Worm (Caenorhabditis elegans) whole organism, L3 larva: ENCODE measurements around the gene frm-8.

ENCODE experiments used
- R02D3.7 ChIP-seq: fragments of 150-350 bp; optimal IDR thresholded peaks from 2 replicates; lab custom pipeline; 2014; ENCODE audit warnings: missing biosample characterization, missing genetic modification characterization
- ZK546.5 ChIP-seq: sonication (generic microtip); optimal IDR thresholded peaks from 2 replicates; lab custom pipeline; 2017; ENCODE audit warnings: missing biosample characterization, missing genetic modification characterization
- elt-1 ChIP-seq: fragments of 150-350 bp; optimal IDR thresholded peaks from 2 replicates; lab custom pipeline; 2014; ENCODE audit warnings: missing biosample characterization, missing genetic modification characterization
- elt-3 ChIP-seq, 3 experiments: fragments of 150-350 bp in 1 of 3; sonication (generic microtip) in 2 of 3; optimal IDR thresholded peaks; 2 replicates in 2 of 3; 4 replicates in 1 of 3; lab custom pipeline; 2014 to 2017; ENCODE audit warnings: missing biosample characterization in 3 of 3, missing genetic modification characterization in 3 of 3
- mdl-1 ChIP-seq: fragments of 150-350 bp; optimal IDR thresholded peaks from 2 replicates; lab custom pipeline; 2014; ENCODE audit warnings: missing biosample characterization, missing genetic modification characterization
- mml-1 ChIP-seq: fragments of 150-350 bp; sonication (generic microtip); optimal IDR thresholded peaks from 3 replicates; lab custom pipeline; 2014; ENCODE audit warnings: missing biosample characterization, missing genetic modification characterization
- nhr-12 ChIP-seq: fragments of 150-350 bp; optimal IDR thresholded peaks from 2 replicates; lab custom pipeline; 2014; ENCODE audit warnings: missing biosample characterization, missing genetic modification characterization
- nhr-28 ChIP-seq: fragments of 150-350 bp; optimal IDR thresholded peaks from 2 replicates; lab custom pipeline; 2014; ENCODE audit warnings: missing biosample characterization, missing genetic modification characterization
- nhr-67 ChIP-seq: fragments of 150-350 bp; optimal IDR thresholded peaks from 2 replicates; lab custom pipeline; 2014; ENCODE audit warnings: missing biosample characterization, missing genetic modification characterization
- skn-1 ChIP-seq: fragments of 150-350 bp; optimal IDR thresholded peaks from 2 replicates; lab custom pipeline; 2014; ENCODE audit warnings: missing biosample characterization, missing genetic modification characterization
- zag-1 ChIP-seq: fragments of 150-350 bp; optimal IDR thresholded peaks from 2 replicates; lab custom pipeline; 2014; ENCODE audit warnings: missing biosample characterization, missing genetic modification characterization

- no peak for TF ChIP-seq mml-1
- TF ChIP-seq elt-1 (tag; lab: Kevin White, UChicago) = no peak
- no peak for TF ChIP-seq R02D3.7 (tag; lab: Kevin White, UChicago)
- no peak for TF ChIP-seq elt-3 (tag; optimal IDR thresholded peaks at IDR 0.05; lab: Kevin White, UChicago)
- no peak for TF ChIP-seq mdl-1 (tag; lab: Kevin White, UChicago)
- no peak for TF ChIP-seq ZK546.5
- TF ChIP-seq zag-1 = no peak
- TF ChIP-seq nhr-28 (tag; lab: Kevin White, UChicago) = no peak
- no peak for TF ChIP-seq nhr-12 (tag; lab: Kevin White, UChicago)
- TF ChIP-seq nhr-67 (tag; lab: Kevin White, UChicago) = no peak
- TF ChIP-seq skn-1 (tag; lab: Kevin White, UChicago) = no peak
Observed at ce11 chrIII:3203589-3203988, 15.4 kb downstream of the frm-8 start.
